Fruit fly (Drosophila melanogaster) whole organism: ENCODE results near the gene CG12017.

Experiments
- CG8478 ChIP-seq: fragments of >200 bp; optimal IDR thresholded peaks from 2 replicates; lab custom pipeline; 2018; ENCODE audit warnings: inconsistent platforms
- EcR ChIP-seq, 2 experiments: fragments of >200 bp; optimal IDR thresholded peaks; 2 replicates each; lab custom pipeline; 2017; ENCODE audit warnings: missing biosample characterization in 2 of 2, missing genetic modification characterization in 2 of 2, missing genetic modification reagents in 2 of 2
- psq ChIP-seq: fragments of >200 bp; optimal IDR thresholded peaks from 2 replicates; lab custom pipeline; 2017

dm6 chr3L:3249997-3250774 is 29.9 kb upstream of the CG12017 start:
- no peak for TF ChIP-seq psq (lab: Kevin White, UChicago)
- no peak for TF ChIP-seq EcR (GFP tag; optimal IDR thresholded peaks at IDR 0.05; lab: Kevin White, UChicago)
- TF ChIP-seq CG8478 (lab: Kevin White, UChicago): no peak
